Fruit fly (Drosophila melanogaster) whole organism, embryonic: ENCODE data around the gene CG16812.

Experiments used
- ATbp ChIP-seq: fragments of 200-800 bp; sonication (Bioruptor generic); optimal IDR thresholded peaks from 2 replicates; lab custom pipeline; 2017; ENCODE audit warnings: missing biosample characterization, mild to moderate bottlenecking, missing genetic modification characterization, missing genetic modification reagents
- Asciz ChIP-seq: fragments of 200-800 bp; sonication (Bioruptor generic); optimal IDR thresholded peaks from 2 replicates; lab custom pipeline; 2017; ENCODE audit warnings: missing biosample characterization, mild to moderate bottlenecking, missing genetic modification characterization, missing genetic modification reagents
- Bdp1 ChIP-seq: fragments of 200-800 bp; sonication (Bioruptor generic); optimal IDR thresholded peaks from 3 replicates; lab custom pipeline; 2016; ENCODE audit warnings: missing biosample characterization, missing genetic modification characterization
- BtbVII ChIP-seq: fragments of 200-800 bp; sonication (Bioruptor generic); optimal IDR thresholded peaks from 3 replicates; lab custom pipeline; 2017; ENCODE audit warnings: missing biosample characterization, mild to moderate bottlenecking, missing genetic modification characterization
- CG10959 ChIP-seq: fragments of 200-800 bp; sonication (Bioruptor generic); IDR thresholded peaks from 2 replicates; pipeline ENCODE4 v1.3.6; 2022; ENCODE audit warnings: missing biosample characterization, missing genetic modification characterization
- CG11723 ChIP-seq: fragments of 200-800 bp; sonication (Bioruptor generic); optimal IDR thresholded peaks from 2 replicates; lab custom pipeline; 2017; ENCODE audit warnings: missing biosample characterization, mild to moderate bottlenecking, missing genetic modification characterization
- CG12236 ChIP-seq: fragments of 200-800 bp; sonication (Bioruptor generic); optimal IDR thresholded peaks from 2 replicates; lab custom pipeline; 2016; ENCODE audit warnings: missing biosample characterization, missing genetic modification characterization
- CG1233 ChIP-seq: fragments of 200-800 bp; sonication (Bioruptor generic); optimal IDR thresholded peaks from 4 replicates; lab custom pipeline; 2018; ENCODE audit warnings: missing biosample characterization, mild to moderate bottlenecking, missing genetic modification characterization
- CG12744 ChIP-seq: fragments of 200-800 bp; sonication (Bioruptor generic); optimal IDR thresholded peaks from 2 replicates; lab custom pipeline; 2016; ENCODE audit warnings: missing biosample characterization, missing genetic modification characterization
- CG12769 ChIP-seq: fragments of 200-800 bp; sonication (Bioruptor generic); optimal IDR thresholded peaks from 2 replicates; lab custom pipeline; 2019; ENCODE audit warnings: missing biosample characterization, mild to moderate bottlenecking, missing genetic modification characterization, moderate library complexity
- CG14667 ChIP-seq: fragments of 200-800 bp; sonication (Bioruptor generic); IDR thresholded peaks from 2 replicates; pipeline ENCODE4 v1.3.6; 2022; ENCODE audit warnings: missing biosample characterization, missing genetic modification characterization
- CG15011 ChIP-seq: fragments of 200-800 bp; sonication (Bioruptor generic); optimal IDR thresholded peaks from 3 replicates; lab custom pipeline; 2018; ENCODE audit warnings: missing biosample characterization, mild to moderate bottlenecking, missing genetic modification characterization
- CG17802 ChIP-seq: fragments of 200-800 bp; sonication (Bioruptor generic); optimal IDR thresholded peaks from 2 replicates; lab custom pipeline; 2018; ENCODE audit warnings: missing biosample characterization, mild to moderate bottlenecking, missing genetic modification characterization, moderate library complexity
- CG1792 ChIP-seq: fragments of 200-800 bp; sonication (Bioruptor generic); optimal IDR thresholded peaks from 2 replicates; lab custom pipeline; 2016; ENCODE audit warnings: missing biosample characterization, missing genetic modification characterization
- CG2678 ChIP-seq: fragments of 200-800 bp; sonication (Bioruptor generic); optimal IDR thresholded peaks from 3 replicates; lab custom pipeline; 2019; ENCODE audit warnings: missing biosample characterization, mild to moderate bottlenecking, missing genetic modification characterization, moderate library complexity
- CG2712 ChIP-seq: fragments of 200-800 bp; optimal IDR thresholded peaks from 3 replicates; lab custom pipeline; 2019; ENCODE audit warnings: missing biosample characterization, mild to moderate bottlenecking, missing genetic modification characterization, moderate library complexity
- CG32772 ChIP-seq: fragments of 200-800 bp; sonication (Bioruptor generic); IDR thresholded peaks from 2 replicates; pipeline ENCODE4 v1.3.6; 2022; ENCODE audit warnings: missing biosample characterization, missing genetic modification characterization
- CG33557 ChIP-seq: fragments of 200-800 bp; sonication (Bioruptor generic); optimal IDR thresholded peaks from 2 replicates; lab custom pipeline; 2019; ENCODE audit warnings: missing biosample characterization, mild to moderate bottlenecking, missing genetic modification characterization, moderate library complexity
- CG7556 ChIP-seq: fragments of 200-800 bp; sonication (Bioruptor generic); optimal IDR thresholded peaks from 2 replicates; lab custom pipeline; 2017; ENCODE audit warnings: missing biosample characterization, mild to moderate bottlenecking, missing genetic modification characterization
- CG7839 ChIP-seq: fragments of 200-800 bp; sonication (Bioruptor generic); optimal IDR thresholded peaks from 3 replicates; lab custom pipeline; 2018; ENCODE audit warnings: missing biosample characterization, mild to moderate bottlenecking, missing genetic modification characterization, moderate library complexity
- CG8388 ChIP-seq: fragments of 200-800 bp; sonication (Bioruptor generic); optimal IDR thresholded peaks from 2 replicates; lab custom pipeline; 2019; ENCODE audit warnings: missing biosample characterization, mild to moderate bottlenecking, missing genetic modification characterization, moderate library complexity
- Dek ChIP-seq: fragments of 200-800 bp; sonication (Bioruptor generic); optimal IDR thresholded peaks from 3 replicates; lab custom pipeline; 2019; ENCODE audit warnings: missing biosample characterization, mild to moderate bottlenecking, missing genetic modification characterization, moderate library complexity
- Fer3 ChIP-seq: fragments of 200-800 bp; sonication (Bioruptor generic); optimal IDR thresholded peaks from 2 replicates; lab custom pipeline; 2018; ENCODE audit warnings: missing biosample characterization, mild to moderate bottlenecking, missing genetic modification characterization, moderate library complexity
- Gug ChIP-seq: fragments of 200-800 bp; sonication (Bioruptor generic); IDR thresholded peaks from 4 replicates; pipeline ENCODE4 v1.3.6; 2022; ENCODE audit warnings: missing biosample characterization, missing genetic modification characterization
- PHDP ChIP-seq: fragments of 200-800 bp; sonication (Bioruptor generic); optimal IDR thresholded peaks from 3 replicates; lab custom pipeline; 2018; ENCODE audit warnings: missing biosample characterization, mild to moderate bottlenecking, missing genetic modification characterization, moderate library complexity
- Poxn ChIP-seq: fragments of 200-800 bp; sonication (Bioruptor generic); IDR thresholded peaks from 2 replicates; pipeline ENCODE4 v1.3.6; 2022; ENCODE audit warnings: missing biosample characterization, missing genetic modification characterization
- Ptx1 ChIP-seq: fragments of 200-800 bp; sonication (Bioruptor generic); IDR thresholded peaks from 2 replicates; pipeline ENCODE4 v1.3.6; 2022; ENCODE audit warnings: missing biosample characterization, missing genetic modification characterization
- Sin3A ChIP-seq: fragments of >200 bp; optimal IDR thresholded peaks from 2 replicates; lab custom pipeline; 2018
- Trl ChIP-seq, 3 experiments: fragments of >200 bp in 2 of 3; fragments of 200-800 bp in 1 of 3; sonication (Bioruptor generic) in 1 of 3; optimal IDR thresholded peaks; 2 replicates in 1 of 3; 3 replicates in 2 of 3; lab custom pipeline; 2016 to 2017; ENCODE audit warnings: missing biosample characterization in 1 of 3, missing genetic modification characterization in 1 of 3
- YL-1 ChIP-seq: fragments of 200-800 bp; sonication (Bioruptor generic); optimal IDR thresholded peaks from 3 replicates; lab custom pipeline; 2017; ENCODE audit warnings: missing biosample characterization, mild to moderate bottlenecking, missing genetic modification characterization
- ab ChIP-seq: fragments of 200-800 bp; sonication (Bioruptor generic); optimal IDR thresholded peaks from 2 replicates; lab custom pipeline; 2016; ENCODE audit warnings: missing biosample characterization, missing genetic modification characterization
- al ChIP-seq: fragments of 200-800 bp; sonication (Bioruptor generic); IDR thresholded peaks from 2 replicates; pipeline ENCODE4 v1.3.6; 2022; ENCODE audit warnings: missing biosample characterization, missing genetic modification characterization
- bigmax ChIP-seq: fragments of 200-800 bp; sonication (Bioruptor generic); optimal IDR thresholded peaks from 2 replicates; lab custom pipeline; 2018; ENCODE audit warnings: missing biosample characterization, mild to moderate bottlenecking, missing genetic modification characterization
- bsh ChIP-seq, 2 experiments: fragments of 200-800 bp; sonication (Bioruptor generic); optimal IDR thresholded peaks; 2 replicates each; lab custom pipeline; 2017 to 2018; ENCODE audit warnings: mild to moderate bottlenecking in 2 of 2, missing biosample characterization in 2 of 2, missing genetic modification characterization in 2 of 2, moderate library complexity in 1 of 2
- chn ChIP-seq: fragments of 200-800 bp; sonication (Bioruptor generic); optimal IDR thresholded peaks from 2 replicates; lab custom pipeline; 2016; ENCODE audit warnings: missing biosample characterization, missing genetic modification characterization
- croc ChIP-seq: fragments of 200-800 bp; sonication (Bioruptor generic); conservative IDR thresholded peaks from 3 replicates; pipeline ENCODE4 v1.3.6; 2022; ENCODE audit warnings: missing biosample characterization, missing genetic modification characterization
- dmrt99B ChIP-seq: fragments of 200-800 bp; sonication (Bioruptor generic); optimal IDR thresholded peaks from 2 replicates; lab custom pipeline; 2018; ENCODE audit warnings: missing biosample characterization, mild to moderate bottlenecking, missing genetic modification characterization, moderate library complexity
- ems ChIP-seq: fragments of 200-800 bp; sonication (Bioruptor generic); optimal IDR thresholded peaks from 3 replicates; lab custom pipeline; 2016; ENCODE audit warnings: missing biosample characterization, missing genetic modification characterization
- grn ChIP-seq: fragments of 200-800 bp; sonication (Bioruptor generic); optimal IDR thresholded peaks from 3 replicates; lab custom pipeline; 2017; ENCODE audit warnings: missing biosample characterization, missing genetic modification characterization
- gro ChIP-seq: fragments of 200-800 bp; sonication (Bioruptor generic); optimal IDR thresholded peaks from 2 replicates; lab custom pipeline; 2016; ENCODE audit warnings: missing biosample characterization, missing genetic modification characterization
- hb ChIP-seq: fragments of 200-800 bp; sonication (Bioruptor generic); IDR thresholded peaks from 3 replicates; pipeline ENCODE4 v1.3.6; 2022; ENCODE audit warnings: missing biosample characterization, missing genetic modification characterization; ENCODE audit not compliant: partially characterized antibody
- jigr1 ChIP-seq: fragments of 200-800 bp; sonication (Bioruptor generic); IDR thresholded peaks from 3 replicates; pipeline ENCODE4 v1.3.6; 2022; ENCODE audit warnings: missing biosample characterization, missing genetic modification characterization
- jumu ChIP-seq: fragments of 200-800 bp; sonication (Bioruptor generic); optimal IDR thresholded peaks from 3 replicates; lab custom pipeline; 2016; ENCODE audit warnings: missing biosample characterization, missing genetic modification characterization
- klu ChIP-seq: fragments of 200-800 bp; sonication (Bioruptor generic); IDR thresholded peaks from 2 replicates; pipeline ENCODE4 v1.3.6; 2022; ENCODE audit warnings: missing biosample characterization, missing genetic modification characterization
- nerfin-2 ChIP-seq: fragments of 200-800 bp; sonication (Bioruptor generic); IDR thresholded peaks from 2 replicates; pipeline ENCODE4 v1.3.6; 2022; ENCODE audit warnings: missing biosample characterization, missing genetic modification characterization; ENCODE audit not compliant: partially characterized antibody
- nmo ChIP-seq: fragments of 200-800 bp; sonication (Bioruptor generic); optimal IDR thresholded peaks from 2 replicates; lab custom pipeline; 2018; ENCODE audit warnings: missing biosample characterization, mild to moderate bottlenecking, missing genetic modification characterization, moderate library complexity
- pzg ChIP-seq: fragments of 200-800 bp; sonication (Bioruptor generic); optimal IDR thresholded peaks from 3 replicates; lab custom pipeline; 2018; ENCODE audit warnings: missing biosample characterization, mild to moderate bottlenecking, missing genetic modification characterization, moderate library complexity
- stc ChIP-seq: fragments of 200-800 bp; sonication (Bioruptor generic); IDR thresholded peaks from 2 replicates; pipeline ENCODE4 v1.3.6; 2022; ENCODE audit warnings: missing biosample characterization, missing genetic modification characterization
- tap ChIP-seq: fragments of 200-800 bp; optimal IDR thresholded peaks from 3 replicates; lab custom pipeline; 2019; ENCODE audit warnings: missing biosample characterization, mild to moderate bottlenecking, missing genetic modification characterization, moderate library complexity
- tin ChIP-seq: fragments of 200-800 bp; sonication (Bioruptor generic); optimal IDR thresholded peaks from 3 replicates; lab custom pipeline; 2016; ENCODE audit warnings: missing biosample characterization, missing genetic modification characterization
- trh ChIP-seq: fragments of 200-800 bp; sonication (Bioruptor generic); optimal IDR thresholded peaks from 2 replicates; lab custom pipeline; 2016; ENCODE audit warnings: missing biosample characterization, missing genetic modification characterization

The CG16812 gene

DNA sequence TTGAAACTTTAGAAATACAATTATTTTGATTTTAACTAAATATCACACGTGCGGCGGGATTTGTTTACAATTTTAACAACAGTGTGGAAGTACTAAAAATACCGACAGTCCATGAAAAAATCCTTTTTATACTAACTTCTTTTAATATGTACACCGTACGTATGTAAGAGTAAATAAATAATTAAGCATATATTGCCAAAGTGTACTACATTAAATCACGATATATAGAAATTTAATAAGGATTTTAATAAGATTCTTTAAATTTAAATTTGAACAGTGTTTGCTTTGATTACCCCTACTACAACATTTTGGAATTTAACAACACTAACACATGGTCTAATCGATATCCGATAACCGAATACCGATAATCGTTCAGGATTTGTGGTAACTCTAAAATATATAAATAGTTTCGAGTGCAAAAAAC, at the start of gene CG16812, which contains the start of gene Ski6 (continued):
- TF ChIP-seq Gug (GFP tag; lab: Robert Waterston, UW) (no peak), ATbp (GFP tag; lab: Kevin White, UChicago) (no peak), Bdp1 (no peak), grn (GFP tag; lab: Kevin White, UChicago) (no peak), al (peak; percentile 58), tin (GFP tag; lab: Kevin White, UChicago) (peak; percentile 66), tap (tag; lab: Kevin White, UChicago) (no peak), ems (GFP tag; lab: Kevin White, UChicago) (no peak), Poxn (GFP tag; lab: Robert Waterston, UW) (no peak), BtbVII (GFP tag; lab: Kevin White, UChicago) (no peak), dmrt99B (no peak), jigr1 (GFP tag; lab: Robert Waterston, UW) (no peak), chn (GFP tag; lab: Kevin White, UChicago) (peak; percentile 35), jumu (GFP tag; lab: Kevin White, UChicago) (no peak), pzg (GFP tag; lab: Kevin White, UChicago) (peak; percentile 61), Dek (tag; lab: Kevin White, UChicago) (peak; percentile 70), Sin3A (lab: Kevin White, UChicago) (no peak), CG17802 (tag; lab: Kevin White, UChicago) (no peak), CG7839 (tag; lab: Kevin White, UChicago) (no peak), CG1233 (GFP tag; lab: Kevin White, UChicago) (peak; percentile 25), CG12236 (GFP tag; lab: Kevin White, UChicago) (no peak), CG7556 (GFP tag; lab: Kevin White, UChicago) (peak; percentile 65), Asciz (GFP tag; lab: Kevin White, UChicago) (no peak), Fer3 (tag; lab: Kevin White, UChicago) (peak; percentile 82), trh (GFP tag; lab: Kevin White, UChicago) (peak; percentile 36), klu (GFP tag; lab: Robert Waterston, UW) (peak; percentile 8; the same call in 1 of the 2 replicates), CG2678 (tag; lab: Kevin White, UChicago) (no peak), gro (GFP tag; lab: Kevin White, UChicago) (no peak), hb (GFP tag; lab: Robert Waterston, UW) (no peak), ab (GFP tag; lab: Kevin White, UChicago) (no peak), CG11723 (GFP tag; lab: Kevin White, UChicago) (no peak), CG12744 (no peak), CG12769 (tag; lab: Kevin White, UChicago) (no peak), nerfin-2 (GFP tag; lab: Robert Waterston, UW) (no peak), CG1792 (GFP tag; lab: Kevin White, UChicago) (no peak), bigmax (GFP tag; lab: Kevin White, UChicago) (no peak), PHDP (tag; lab: Kevin White, UChicago) (no peak), CG14667 (GFP tag; lab: Robert Waterston, UW) (no peak; the same call in 1 of the 2 replicates), Ptx1 (GFP tag; lab: Robert Waterston, UW) (peak; percentile 77), stc (GFP tag; lab: Robert Waterston, UW) (peak; percentile 65), YL-1 (peak; percentile 66), CG15011 (no peak), nmo (GFP tag; lab: Kevin White, UChicago) (peak; percentile 84), CG2712 (tag; lab: Kevin White, UChicago) (peak; percentile 87), CG33557 (GFP tag; lab: Kevin White, UChicago) (peak; percentile 41), Trl (optimal IDR thresholded peaks at IDR 0.05; lab: Kevin White, UChicago) (no peak), Trl (GFP tag; optimal IDR thresholded peaks at IDR 0.05; lab: Kevin White, UChicago) (peak; percentile 10), CG8388 (GFP tag; lab: Kevin White, UChicago) (peak; percentile 63), CG10959 (GFP tag; lab: Robert Waterston, UW) (no peak), bsh (GFP tag; optimal IDR thresholded peaks at IDR 0.05; lab: Kevin White, UChicago) (peak in 1 of 2 experiments; percentile 79), croc (GFP tag; lab: Robert Waterston, UW) (no peak), CG32772 (GFP tag; lab: Robert Waterston, UW) (peak; percentile 56)
